Fruit fly (Drosophila melanogaster): ENCODE measurements around the gene CG12531.

Gene CG12531

DNA sequence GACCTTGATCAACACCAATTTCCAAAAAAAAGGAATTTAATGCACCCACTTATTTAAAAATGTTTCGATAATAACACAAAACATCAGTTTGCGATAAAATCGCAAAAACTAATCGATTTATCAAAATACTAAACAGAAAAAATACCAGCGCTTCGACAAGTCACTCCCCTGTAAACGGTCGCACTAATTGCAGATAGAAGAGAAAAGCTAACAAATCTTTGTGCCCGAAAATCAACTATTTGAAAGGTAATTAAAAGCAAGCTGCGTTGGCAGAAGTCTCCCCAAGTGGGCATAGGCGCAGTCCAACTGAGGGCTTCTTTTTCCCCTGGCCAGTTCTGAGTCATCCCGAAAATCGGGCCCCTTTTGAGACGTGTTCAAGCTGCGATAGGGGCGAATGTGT lies 12.1 kb downstream of the CG12531 start, which contains the start of gene AP-1-2beta (continued):
- TF ChIP-seq Fer2 (tag; optimal IDR thresholded peaks at IDR 0.05) (no peak), CG17568 (GFP tag; optimal IDR thresholded peaks at IDR 0.05) (no peak), dm (GFP tag; optimal IDR thresholded peaks at IDR 0.05) (no peak), Med (GFP tag) (no peak), Dip2 (GFP tag; IDR thresholded peaks at IDR 0.05) (no peak), br (optimal IDR thresholded peaks at IDR 0.05) (no peak), CG4617 (GFP tag; optimal IDR thresholded peaks at IDR 0.05; ENCODE audit: borderline replicate concordance) (peak; percentile 56), CG8290 (GFP tag; optimal IDR thresholded peaks at IDR 0.05) (peak; percentile 20), CG8290 (tag; optimal IDR thresholded peaks at IDR 0.05) (no peak), zen (tag; optimal IDR thresholded peaks at IDR 0.05) (no peak), disco-r (GFP tag; optimal IDR thresholded peaks at IDR 0.05) (no peak), CG10274 (GFP tag; optimal IDR thresholded peaks at IDR 0.05) (no peak), HLH3B (GFP tag; IDR thresholded peaks at IDR 0.05) (no peak), Atf-2 (GFP tag; optimal IDR thresholded peaks at IDR 0.05) (no peak), CG10543 (GFP tag; optimal IDR thresholded peaks at IDR 0.05) (no peak), Rfx (GFP tag; IDR thresholded peaks at IDR 0.05) (no peak), Dfd (GFP tag; optimal IDR thresholded peaks at IDR 0.05) (no peak), CG11456 (GFP tag; IDR thresholded peaks at IDR 0.05) (no peak), CG12155 (GFP tag; optimal IDR thresholded peaks at IDR 0.05) (no peak), Ets65A (GFP tag) (no peak), pb (GFP tag; optimal IDR thresholded peaks at IDR 0.05) (no peak), CG15601 (tag; optimal IDR thresholded peaks at IDR 0.05) (no peak), trh (GFP tag; optimal IDR thresholded peaks at IDR 0.05) (no peak), gcm2 (GFP tag; optimal IDR thresholded peaks at IDR 0.05) (no peak), dmrt11E (tag; optimal IDR thresholded peaks at IDR 0.05) (no peak), Hr51 (GFP tag; optimal IDR thresholded peaks at IDR 0.05) (no peak), CG9437 (GFP tag; optimal IDR thresholded peaks at IDR 0.05) (no peak), emc (GFP tag; optimal IDR thresholded peaks at IDR 0.05) (no peak), CG2116 (GFP tag; optimal IDR thresholded peaks at IDR 0.05) (peak; percentile 64), MESR4 (GFP tag; optimal IDR thresholded peaks at IDR 0.05) (peak; percentile 89), h (optimal IDR thresholded peaks at IDR 0.05) (no peak), CG1832 (GFP tag; optimal IDR thresholded peaks at IDR 0.05) (no peak), cg (GFP tag; optimal IDR thresholded peaks at IDR 0.05) (peak; percentile 17), CG3847 (GFP tag; IDR thresholded peaks at IDR 0.05) (no peak), CG18262 (tag; optimal IDR thresholded peaks at IDR 0.05) (no peak), CG11560 (tag; IDR thresholded peaks at IDR 0.05) (no peak), ato (GFP tag; IDR thresholded peaks at IDR 0.05; ENCODE audit: partially characterized antibody) (0 out of 2 replicates have a peak, but pooled peaks have one; percentile 47), Chrac-16 (GFP tag; optimal IDR thresholded peaks at IDR 0.05) (no peak), Dek (tag; optimal IDR thresholded peaks at IDR 0.05) (no peak), Asciz (GFP tag; optimal IDR thresholded peaks at IDR 0.05) (no peak), CG4707 (GFP tag; optimal IDR thresholded peaks at IDR 0.05) (no peak), CG8478 (optimal IDR thresholded peaks at IDR 0.05) (no peak), BEAF-32 (GFP tag; optimal IDR thresholded peaks at IDR 0.05) (peak; percentile 50), mld (GFP tag; IDR thresholded peaks at IDR 0.05; ENCODE audit: partially characterized antibody) (peak; percentile 54; the same call in 1 of the 3 replicates), CG14965 (GFP tag; optimal IDR thresholded peaks at IDR 0.05; ENCODE audit: borderline replicate concordance) (no peak), Bteb2 (GFP tag; optimal IDR thresholded peaks at IDR 0.05) (no peak), lola (GFP tag; optimal IDR thresholded peaks at IDR 0.05) (no peak), CG7786 (GFP tag; optimal IDR thresholded peaks at IDR 0.05) (no peak), CG10321 (GFP tag; IDR thresholded peaks at IDR 0.05) (no peak), Dll (GFP tag; IDR thresholded peaks at IDR 0.05; ENCODE audit: partially characterized antibody) (0 out of 4 replicates have a peak, but pooled peaks have one; percentile 48), Mes4 (GFP tag; optimal IDR thresholded peaks at IDR 0.05) (no peak), danr (GFP tag; IDR thresholded peaks at IDR 0.05) (no peak)
